Worm (Caenorhabditis elegans) whole organism, mixed stage, embryonic: ENCODE measurements around the gene F44A6.5.

Experiments
- blmp-1 ChIP-seq: fragments of 150-350 bp; optimal IDR thresholded peaks from 2 replicates; lab custom pipeline; 2014; ENCODE audit warnings: missing biosample characterization, missing genetic modification characterization
- pha-4 ChIP-seq: fragments of 150-350 bp; optimal IDR thresholded peaks from 2 replicates; lab custom pipeline; 2018; ENCODE audit warnings: missing biosample characterization, missing genetic modification reagents, missing genetic modification characterization
- sptf-1 ChIP-seq: sonication (generic microtip); optimal IDR thresholded peaks from 2 replicates; lab custom pipeline; 2017; ENCODE audit warnings: mild to moderate bottlenecking, missing genetic modification characterization, moderate library complexity, missing compliant biosample characterization

ce11 chrX:10182613-10183012, 36.1 kb downstream of the F44A6.5 start:
- no peak for TF ChIP-seq blmp-1 (tag; lab: Kevin White, UChicago)
- TF ChIP-seq pha-4 (tag; lab: Kevin White, UChicago) = no peak
- no peak for TF ChIP-seq sptf-1 (tag; lab: Kevin White, UChicago)
